Fruit fly (Drosophila melanogaster): ENCODE data around the gene pros.

pros gene

DNA sequence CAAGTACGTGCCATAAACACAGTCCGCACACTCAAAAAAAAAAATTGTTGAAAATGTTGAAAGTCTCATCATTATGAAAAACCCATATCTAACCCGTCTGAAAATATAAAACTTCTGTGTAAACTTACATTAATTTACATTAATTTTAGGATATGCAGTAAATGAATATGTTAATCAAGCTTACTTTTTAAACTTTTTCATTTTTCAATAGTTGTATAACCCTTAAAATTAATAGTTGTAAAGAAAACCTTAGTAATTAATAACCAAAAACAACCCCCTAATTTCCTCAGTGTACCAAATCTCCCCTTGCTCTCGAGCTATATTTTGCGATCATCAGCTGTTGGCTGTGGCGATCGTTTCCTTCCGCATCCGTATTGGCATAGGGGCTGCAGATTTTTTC is 40.5 kb downstream of the pros start:
- TF ChIP-seq HLH106 (tag; optimal IDR thresholded peaks at IDR 0.05): no peak
- no peak for TF ChIP-seq Hr78 (GFP tag; optimal IDR thresholded peaks at IDR 0.05)
- no peak for TF ChIP-seq Sp1 (GFP tag; optimal IDR thresholded peaks at IDR 0.05)
- peak; percentile 15 for TF ChIP-seq h (GFP tag; optimal IDR thresholded peaks at IDR 0.05)
- peak in 1 of 2 experiments; percentile 15 for TF ChIP-seq foxo (GFP tag; optimal IDR thresholded peaks at IDR 0.05)
- no peak for TF ChIP-seq dl (GFP tag; optimal IDR thresholded peaks at IDR 0.05; ENCODE audit: insufficient read depth in 1 of 2, partially characterized antibody in 2 of 2)
- TF ChIP-seq Vsx2 (GFP tag; optimal IDR thresholded peaks at IDR 0.05; ENCODE audit: partially characterized antibody): no peak

DNA sequence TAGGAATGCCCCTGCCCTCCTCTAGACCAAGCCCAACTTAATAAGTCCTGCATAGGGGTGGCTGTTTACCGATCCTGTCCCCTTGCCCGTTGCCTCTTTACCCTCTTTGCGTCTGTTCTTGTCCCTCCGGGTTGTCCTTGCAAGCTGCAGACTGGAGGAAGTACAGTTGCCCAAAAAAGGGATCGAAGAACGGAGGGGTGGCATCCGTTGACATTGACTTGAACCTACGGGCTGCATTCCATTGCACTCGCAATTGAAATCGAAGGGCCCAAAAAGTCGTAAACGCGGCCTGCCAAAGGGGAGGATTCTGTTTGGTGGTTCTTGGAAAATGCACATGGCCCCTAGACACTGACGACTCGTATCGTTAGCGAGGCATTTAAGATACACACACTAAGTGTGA is 42.1 kb downstream of the pros start:
- TF ChIP-seq Hr78 (GFP tag; optimal IDR thresholded peaks at IDR 0.05) (no peak), Vsx2 (GFP tag; optimal IDR thresholded peaks at IDR 0.05; ENCODE audit: partially characterized antibody) (no peak), Jra (GFP tag; optimal IDR thresholded peaks at IDR 0.05) (no peak), Rel (GFP tag; optimal IDR thresholded peaks at IDR 0.05) (no peak), Rel (tag; optimal IDR thresholded peaks at IDR 0.05) (no peak), jim (GFP tag; optimal IDR thresholded peaks at IDR 0.05) (no peak), ey (GFP tag; optimal IDR thresholded peaks at IDR 0.05) (no peak), Dif (GFP tag; optimal IDR thresholded peaks at IDR 0.05; ENCODE audit: partially characterized antibody) (no peak), Mio (GFP tag; optimal IDR thresholded peaks at IDR 0.05) (no peak), CG32264 (GFP tag; optimal IDR thresholded peaks at IDR 0.05) (no peak)

DNA sequence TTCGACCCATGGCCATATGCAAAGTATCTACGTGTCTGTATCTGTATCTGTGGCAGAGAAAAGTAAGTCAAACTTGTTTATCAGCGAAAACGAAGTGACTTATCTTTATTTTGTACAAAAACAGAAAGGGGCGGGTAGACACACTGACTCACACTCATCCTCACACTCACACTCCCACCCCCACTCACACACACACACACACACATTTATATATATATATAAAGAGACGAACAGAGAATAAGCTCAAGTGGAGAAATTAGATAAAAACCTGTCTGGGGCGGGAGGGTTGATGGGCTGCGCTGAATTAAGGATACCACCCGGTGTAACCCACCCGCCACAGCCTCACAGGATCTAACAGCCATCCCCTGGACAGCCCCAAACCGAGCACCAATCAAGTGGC is 42.5 kb downstream of the pros start:
- TF ChIP-seq dmrt93B (GFP tag; optimal IDR thresholded peaks at IDR 0.05) (no peak), Myc (optimal IDR thresholded peaks at IDR 0.05) (no peak), woc (GFP tag; optimal IDR thresholded peaks at IDR 0.05) (no peak), ey (GFP tag; optimal IDR thresholded peaks at IDR 0.05) (no peak), sv (GFP tag; optimal IDR thresholded peaks at IDR 0.05) (no peak), CG32264 (GFP tag; optimal IDR thresholded peaks at IDR 0.05) (no peak), h (GFP tag; optimal IDR thresholded peaks at IDR 0.05) (no peak)

DNA sequence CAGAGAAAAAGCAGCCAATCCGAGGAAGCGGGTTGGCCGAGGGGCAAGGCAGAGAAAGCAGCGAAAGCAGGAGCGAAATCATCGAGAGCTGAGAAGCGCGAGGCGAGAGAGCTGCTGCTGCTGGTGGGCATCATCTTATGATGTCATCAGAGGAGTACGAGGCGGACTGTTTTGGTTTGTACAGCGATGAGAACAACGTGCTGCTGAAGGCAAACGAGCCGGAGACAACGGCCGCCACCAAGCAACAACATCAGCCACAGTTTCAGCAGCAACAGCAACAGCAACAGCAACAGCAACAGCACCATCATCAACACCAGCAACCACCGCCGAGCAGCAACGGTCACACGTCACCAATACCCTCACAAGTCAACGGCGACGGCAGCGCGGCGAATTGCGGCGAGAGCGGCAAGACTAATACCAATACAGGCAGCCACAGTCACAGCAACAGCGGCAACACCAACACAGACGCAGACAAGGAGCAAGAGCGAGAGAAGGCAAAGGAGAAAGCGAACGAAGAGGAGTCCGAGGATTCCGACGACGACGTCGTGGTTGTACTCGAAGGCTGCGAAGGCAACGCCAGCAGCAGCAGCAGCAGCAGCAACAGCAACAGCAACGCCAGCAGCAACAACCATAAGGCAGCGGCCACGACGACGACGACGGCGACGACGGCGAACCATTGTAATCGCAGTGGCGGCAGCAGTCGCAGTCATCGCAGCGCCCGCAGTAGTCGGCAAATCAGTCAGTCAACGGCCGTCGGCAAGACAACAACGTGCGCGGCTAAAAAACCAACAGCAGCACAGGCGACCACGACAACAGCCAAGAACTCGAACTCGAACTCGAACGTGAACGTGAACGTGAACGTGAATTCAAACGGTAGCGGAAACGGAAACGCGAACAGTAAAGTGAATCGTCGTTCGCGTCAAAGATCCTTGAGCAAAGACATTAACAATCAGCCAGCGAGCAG is 44.1 kb downstream of the pros start:
- TF ChIP-seq Rel (GFP tag; optimal IDR thresholded peaks at IDR 0.05) (peak; percentile 12), Rel (tag; optimal IDR thresholded peaks at IDR 0.05) (no peak), Hr83 (GFP tag; optimal IDR thresholded peaks at IDR 0.05; ENCODE audit: poor library complexity, severe bottlenecking) (no peak), Mio (GFP tag; optimal IDR thresholded peaks at IDR 0.05) (no peak), Hnf4 (GFP tag; optimal IDR thresholded peaks at IDR 0.05) (no peak), Dfd (GFP tag; optimal IDR thresholded peaks at IDR 0.05) (peak; percentile 91), Vsx2 (GFP tag; optimal IDR thresholded peaks at IDR 0.05; ENCODE audit: partially characterized antibody) (no peak), Sp1 (GFP tag; optimal IDR thresholded peaks at IDR 0.05) (peak; percentile 8), HLH106 (tag; optimal IDR thresholded peaks at IDR 0.05) (no peak), Dif (GFP tag; optimal IDR thresholded peaks at IDR 0.05; ENCODE audit: partially characterized antibody) (peak; percentile 10), fru (GFP tag; optimal IDR thresholded peaks at IDR 0.05) (peak; percentile 14), psq (GFP tag; optimal IDR thresholded peaks at IDR 0.05) (peak; percentile 77), dsf (GFP tag; optimal IDR thresholded peaks at IDR 0.05; ENCODE audit: borderline replicate concordance) (no peak), CG32264 (GFP tag; optimal IDR thresholded peaks at IDR 0.05) (no peak), rgr (GFP tag; optimal IDR thresholded peaks at IDR 0.05) (no peak)

DNA sequence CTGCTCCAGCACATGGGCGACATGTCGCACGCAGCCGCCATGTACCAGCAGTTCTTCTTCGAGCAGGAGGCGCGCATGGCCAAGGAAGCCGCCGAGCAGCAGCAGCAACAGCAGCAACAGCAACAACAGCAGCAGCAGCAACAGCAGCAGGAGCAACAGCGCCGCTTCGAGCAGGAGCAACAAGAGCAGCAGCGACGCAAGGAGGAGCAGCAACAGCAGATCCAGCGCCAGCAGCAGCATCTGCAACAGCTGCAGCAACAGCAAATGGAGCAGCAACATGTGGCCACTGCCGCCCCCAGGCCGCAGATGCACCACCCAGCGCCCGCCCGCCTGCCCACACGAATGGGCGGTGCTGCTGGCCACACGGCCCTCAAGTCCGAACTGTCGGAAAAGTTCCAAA is 46.9 kb downstream of the pros start:
- TF ChIP-seq Dfd (GFP tag; optimal IDR thresholded peaks at IDR 0.05) (peak; percentile 92), Hnf4 (GFP tag; optimal IDR thresholded peaks at IDR 0.05) (no peak)

DNA sequence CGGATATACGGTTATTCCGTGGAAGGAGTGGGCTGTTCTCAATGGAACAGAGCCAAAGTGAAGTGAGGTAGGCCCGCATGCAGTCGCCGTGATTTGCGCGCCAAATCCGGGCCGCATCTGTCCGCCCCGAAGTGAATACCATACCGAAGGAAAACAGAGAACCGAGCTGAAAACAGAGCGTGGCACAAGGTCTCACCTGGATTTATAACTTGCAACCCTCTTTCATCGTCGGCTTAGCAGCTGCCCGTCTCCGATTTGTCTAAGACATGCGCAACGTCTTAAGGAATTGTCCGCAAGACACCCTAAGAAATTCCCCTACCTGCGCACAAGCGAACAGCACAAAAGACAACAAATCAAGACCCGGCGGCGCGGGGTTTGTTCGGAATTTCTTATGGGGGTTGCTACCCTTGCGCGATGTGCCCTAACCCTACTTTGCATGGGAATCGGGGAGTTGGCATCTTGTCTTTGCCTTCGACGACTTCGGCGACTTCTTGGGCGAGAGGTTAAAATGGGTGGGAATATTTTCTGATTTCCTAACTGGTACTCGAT is 50.4 kb downstream of the pros start:
- TF ChIP-seq CrebA (GFP tag; optimal IDR thresholded peaks at IDR 0.05; ENCODE audit: borderline replicate concordance): no peak
- no peak for TF ChIP-seq dl (GFP tag; optimal IDR thresholded peaks at IDR 0.05; ENCODE audit: insufficient read depth in 1 of 2, partially characterized antibody in 2 of 2)
- TF ChIP-seq Rel (GFP tag; optimal IDR thresholded peaks at IDR 0.05): no peak
- no peak for TF ChIP-seq Rel (tag; optimal IDR thresholded peaks at IDR 0.05)
- TF ChIP-seq ey (GFP tag; optimal IDR thresholded peaks at IDR 0.05): no peak
- no peak for TF ChIP-seq Abd-B (GFP tag; optimal IDR thresholded peaks at IDR 0.05)
- TF ChIP-seq Hr78 (GFP tag; optimal IDR thresholded peaks at IDR 0.05): no peak
- no peak for TF ChIP-seq OdsH (GFP tag; optimal IDR thresholded peaks at IDR 0.05)
